Fruit fly (Drosophila melanogaster) whole organism, embryonic: ENCODE measurements around the gene scny.

Experiments
- B-H2 ChIP-seq: fragments of 200-800 bp; sonication (Bioruptor generic); optimal IDR thresholded peaks from 2 replicates; lab custom pipeline; 2018; ENCODE audit warnings: missing biosample characterization, mild to moderate bottlenecking, missing genetic modification characterization
- CG10147 ChIP-seq: fragments of 200-800 bp; sonication (Bioruptor generic); optimal IDR thresholded peaks from 2 replicates; lab custom pipeline; 2019; ENCODE audit warnings: missing biosample characterization, mild to moderate bottlenecking, missing genetic modification characterization, moderate library complexity
- CG11247 ChIP-seq: fragments of 200-800 bp; sonication (Bioruptor generic); IDR thresholded peaks from 2 replicates; pipeline ENCODE4 v1.3.6; 2022; ENCODE audit warnings: missing biosample characterization, missing genetic modification characterization
- CG11398 ChIP-seq: fragments of 200-800 bp; sonication (Bioruptor generic); optimal IDR thresholded peaks from 2 replicates; lab custom pipeline; 2016; ENCODE audit warnings: missing biosample characterization, missing genetic modification characterization
- CG13424 ChIP-seq: fragments of 200-800 bp; sonication (Bioruptor generic); optimal IDR thresholded peaks from 2 replicates; lab custom pipeline; 2019; ENCODE audit warnings: missing biosample characterization, mild to moderate bottlenecking, missing genetic modification characterization, moderate library complexity
- CG14965 ChIP-seq: fragments of 200-800 bp; sonication (Bioruptor generic); optimal IDR thresholded peaks from 2 replicates; lab custom pipeline; 2016; ENCODE audit warnings: missing biosample characterization, missing genetic modification characterization, borderline replicate concordance
- CG1603 ChIP-seq: fragments of 200-800 bp; sonication (Bioruptor generic); optimal IDR thresholded peaks from 2 replicates; lab custom pipeline; 2019; ENCODE audit warnings: missing biosample characterization, mild to moderate bottlenecking, missing genetic modification characterization, moderate library complexity
- CG1647 ChIP-seq: fragments of 200-800 bp; sonication (Bioruptor generic); optimal IDR thresholded peaks from 3 replicates; lab custom pipeline; 2016; ENCODE audit warnings: missing biosample characterization, missing genetic modification characterization
- CG16779 ChIP-seq: fragments of 200-800 bp; sonication (Bioruptor generic); IDR thresholded peaks from 2 replicates; pipeline ENCODE4 v1.3.6; 2022; ENCODE audit warnings: missing biosample characterization, missing genetic modification characterization
- CG17186 ChIP-seq: fragments of 200-800 bp; sonication (Bioruptor generic); optimal IDR thresholded peaks from 3 replicates; lab custom pipeline; 2017; ENCODE audit warnings: missing biosample characterization, missing genetic modification reagents, missing genetic modification characterization
- CG17912 ChIP-seq: fragments of 200-800 bp; sonication (Bioruptor generic); optimal IDR thresholded peaks from 2 replicates; lab custom pipeline; 2018; ENCODE audit warnings: missing biosample characterization, mild to moderate bottlenecking, missing genetic modification characterization
- CG1792 ChIP-seq: fragments of 200-800 bp; sonication (Bioruptor generic); optimal IDR thresholded peaks from 2 replicates; lab custom pipeline; 2016; ENCODE audit warnings: missing biosample characterization, missing genetic modification characterization
- CG18262 ChIP-seq: fragments of 200-800 bp; optimal IDR thresholded peaks from 3 replicates; lab custom pipeline; 2019; ENCODE audit warnings: missing biosample characterization, mild to moderate bottlenecking, missing genetic modification characterization, moderate library complexity
- CG1832 ChIP-seq: fragments of 200-800 bp; sonication (Bioruptor generic); optimal IDR thresholded peaks from 2 replicates; lab custom pipeline; 2017; ENCODE audit warnings: missing biosample characterization, mild to moderate bottlenecking, missing genetic modification characterization, inconsistent platforms
- CG18599 ChIP-seq: fragments of 200-800 bp; sonication (Bioruptor generic); optimal IDR thresholded peaks from 3 replicates; lab custom pipeline; 2017; ENCODE audit warnings: missing biosample characterization, missing genetic modification characterization, mild to moderate bottlenecking, moderate library complexity, missing genetic modification reagents
- CG2129 ChIP-seq: fragments of 200-800 bp; sonication (Bioruptor generic); IDR thresholded peaks from 2 replicates; pipeline ENCODE4 v1.3.6; 2022; ENCODE audit warnings: missing biosample characterization, missing genetic modification characterization; ENCODE audit not compliant: partially characterized antibody
- CG2712 ChIP-seq: fragments of 200-800 bp; optimal IDR thresholded peaks from 3 replicates; lab custom pipeline; 2019; ENCODE audit warnings: missing biosample characterization, mild to moderate bottlenecking, missing genetic modification characterization, moderate library complexity
- CG31441 ChIP-seq: fragments of 200-800 bp; sonication (Bioruptor generic); IDR thresholded peaks from 2 replicates; pipeline ENCODE4 v1.3.6; 2022; ENCODE audit warnings: missing biosample characterization, missing genetic modification characterization
- CG34376 ChIP-seq: fragments of 200-800 bp; sonication (Bioruptor generic); optimal IDR thresholded peaks from 2 replicates; lab custom pipeline; 2018; ENCODE audit warnings: missing biosample characterization, mild to moderate bottlenecking, missing genetic modification characterization
- CG43689 ChIP-seq: fragments of 200-800 bp; sonication (Bioruptor generic); IDR thresholded peaks from 2 replicates; pipeline ENCODE4 v1.3.6; 2022; ENCODE audit warnings: missing biosample characterization, missing genetic modification characterization
- CG4854 ChIP-seq: fragments of 200-800 bp; sonication (Bioruptor generic); optimal IDR thresholded peaks from 2 replicates; lab custom pipeline; 2016; ENCODE audit warnings: missing biosample characterization, missing genetic modification characterization, inconsistent platforms
- CG6272 ChIP-seq: fragments of 200-800 bp; sonication (Bioruptor generic); IDR thresholded peaks from 2 replicates; pipeline ENCODE4 v1.3.6; 2022; ENCODE audit warnings: missing biosample characterization, missing genetic modification characterization
- CG6654 ChIP-seq: fragments of 200-800 bp; sonication (Bioruptor generic); optimal IDR thresholded peaks from 2 replicates; lab custom pipeline; 2017; ENCODE audit warnings: missing biosample characterization, mild to moderate bottlenecking, missing genetic modification characterization
- CG7839 ChIP-seq: fragments of 200-800 bp; sonication (Bioruptor generic); optimal IDR thresholded peaks from 3 replicates; lab custom pipeline; 2018; ENCODE audit warnings: missing biosample characterization, mild to moderate bottlenecking, missing genetic modification characterization, moderate library complexity
- CG8765 ChIP-seq: fragments of 200-800 bp; sonication (Bioruptor generic); IDR thresholded peaks from 2 replicates; pipeline ENCODE4 v1.3.6; 2022; ENCODE audit warnings: missing biosample characterization, missing genetic modification characterization
- CG8944 ChIP-seq: fragments of 200-800 bp; sonication (Bioruptor generic); optimal IDR thresholded peaks from 3 replicates; lab custom pipeline; 2016; ENCODE audit warnings: missing biosample characterization, missing genetic modification characterization
- CG9876 ChIP-seq: fragments of 200-800 bp; sonication (Bioruptor generic); optimal IDR thresholded peaks from 2 replicates; lab custom pipeline; 2016; ENCODE audit warnings: missing biosample characterization, missing genetic modification characterization
- HLH54F ChIP-seq: fragments of 200-800 bp; sonication (Bioruptor generic); optimal IDR thresholded peaks from 3 replicates; lab custom pipeline; 2016; ENCODE audit warnings: missing biosample characterization, missing genetic modification characterization
- HmgD ChIP-seq: fragments of 200-800 bp; sonication (Bioruptor generic); optimal IDR thresholded peaks from 3 replicates; lab custom pipeline; 2016; ENCODE audit warnings: missing biosample characterization, missing genetic modification characterization
- MBD-R2 ChIP-seq: fragments of 200-800 bp; sonication (Bioruptor generic); IDR thresholded peaks from 2 replicates; pipeline ENCODE4 v1.3.6; 2022; ENCODE audit warnings: missing biosample characterization, missing genetic modification characterization
- Oli ChIP-seq: fragments of 200-800 bp; sonication (Bioruptor generic); optimal IDR thresholded peaks from 2 replicates; lab custom pipeline; 2018; ENCODE audit warnings: missing biosample characterization, mild to moderate bottlenecking, missing genetic modification characterization, moderate library complexity
- Pdp1 ChIP-seq, 2 experiments: fragments of 200-800 bp; sonication (Bioruptor generic); optimal IDR thresholded peaks; 3 replicates each; lab custom pipeline; 2016; ENCODE audit warnings: missing biosample characterization in 2 of 2, missing genetic modification characterization in 2 of 2, mild to moderate bottlenecking in 1 of 2, moderate library complexity in 1 of 2
- Usf ChIP-seq: fragments of 200-800 bp; sonication (Bioruptor generic); optimal IDR thresholded peaks from 2 replicates; lab custom pipeline; 2017; ENCODE audit warnings: missing genotype, missing biosample characterization, missing genetic modification characterization
- YL-1 ChIP-seq: fragments of 200-800 bp; sonication (Bioruptor generic); optimal IDR thresholded peaks from 3 replicates; lab custom pipeline; 2017; ENCODE audit warnings: missing biosample characterization, mild to moderate bottlenecking, missing genetic modification characterization
- ap ChIP-seq: fragments of 200-800 bp; sonication (Bioruptor generic); IDR thresholded peaks from 2 replicates; pipeline ENCODE4 v1.3.6; 2022; ENCODE audit warnings: missing biosample characterization, missing genetic modification characterization
- bcd ChIP-seq: fragments of 200-800 bp; sonication (Bioruptor generic); optimal IDR thresholded peaks from 2 replicates; lab custom pipeline; 2017; ENCODE audit warnings: missing biosample characterization, mild to moderate bottlenecking, missing genetic modification characterization
- btn ChIP-seq: fragments of 200-800 bp; sonication (Bioruptor generic); optimal IDR thresholded peaks from 2 replicates; lab custom pipeline; 2016; ENCODE audit warnings: missing biosample characterization, missing genetic modification characterization
- fd64A ChIP-seq: fragments of 200-800 bp; sonication (Bioruptor generic); optimal IDR thresholded peaks from 3 replicates; lab custom pipeline; 2018; ENCODE audit warnings: missing biosample characterization, mild to moderate bottlenecking, missing genetic modification characterization
- ken ChIP-seq: fragments of 200-800 bp; sonication (Bioruptor generic); IDR thresholded peaks from 3 replicates; pipeline ENCODE4 v1.3.6; 2022; ENCODE audit warnings: missing biosample characterization, missing genetic modification characterization
- pum ChIP-seq: fragments of 200-800 bp; sonication (Bioruptor generic); optimal IDR thresholded peaks from 2 replicates; lab custom pipeline; 2016; ENCODE audit warnings: missing biosample characterization, missing genetic modification characterization
- row ChIP-seq: fragments of 200-800 bp; sonication (Bioruptor generic); IDR thresholded peaks from 3 replicates; pipeline ENCODE4 v1.3.6; 2022; ENCODE audit warnings: missing biosample characterization, missing genetic modification characterization
- salm ChIP-seq: fragments of 200-800 bp; sonication (Bioruptor generic); optimal IDR thresholded peaks from 2 replicates; lab custom pipeline; 2018; ENCODE audit warnings: missing biosample characterization, mild to moderate bottlenecking, missing genetic modification characterization
- schlank ChIP-seq: fragments of 200-800 bp; sonication (Bioruptor generic); optimal IDR thresholded peaks from 2 replicates; lab custom pipeline; 2018; ENCODE audit warnings: missing biosample characterization, mild to moderate bottlenecking, missing genetic modification characterization
- so ChIP-seq: fragments of 200-800 bp; sonication (Bioruptor generic); IDR thresholded peaks from 3 replicates; pipeline ENCODE4 v1.3.6; 2022; ENCODE audit warnings: missing biosample characterization, missing genetic modification characterization
- ssp ChIP-seq: fragments of 200-800 bp; sonication (Bioruptor generic); IDR thresholded peaks from 2 replicates; pipeline ENCODE4 v1.3.6; 2022; ENCODE audit warnings: missing biosample characterization, missing genetic modification characterization
- sug ChIP-seq: fragments of 200-800 bp; optimal IDR thresholded peaks from 2 replicates; lab custom pipeline; 2019; ENCODE audit warnings: missing biosample characterization, mild to moderate bottlenecking, missing genetic modification characterization, moderate library complexity
- unpg ChIP-seq: fragments of 200-800 bp; sonication (Bioruptor generic); optimal IDR thresholded peaks from 3 replicates; lab custom pipeline; 2018; ENCODE audit warnings: missing biosample characterization, mild to moderate bottlenecking, missing genetic modification characterization, moderate library complexity
- usp ChIP-seq: fragments of >200 bp; optimal IDR thresholded peaks from 2 replicates; lab custom pipeline; 2017; ENCODE audit warnings: missing biosample characterization, missing genetic modification characterization
- wdn ChIP-seq: fragments of 200-800 bp; sonication (Bioruptor generic); IDR thresholded peaks from 2 replicates; pipeline ENCODE4 v1.3.6; 2022; ENCODE audit warnings: missing biosample characterization, missing genetic modification characterization
- zf30C ChIP-seq: fragments of 200-800 bp; sonication (Bioruptor generic); optimal IDR thresholded peaks from 3 replicates; lab custom pipeline; 2018; ENCODE audit warnings: missing biosample characterization, mild to moderate bottlenecking, missing genetic modification characterization

The scny gene

dm6 chr3L:5823763-5824445 is 55.1 kb downstream of the scny start (continued):
- TF ChIP-seq CG43689 (GFP tag; lab: Robert Waterston, UW): no peak
- TF ChIP-seq CG8765 (GFP tag; lab: Robert Waterston, UW): no peak
- TF ChIP-seq MBD-R2 (GFP tag; lab: Robert Waterston, UW): no peak
- TF ChIP-seq CG2129: no peak
- peak; percentile 75 for TF ChIP-seq pum (GFP tag; lab: Kevin White, UChicago)
- peak; percentile 65 for TF ChIP-seq CG7839 (tag; lab: Kevin White, UChicago)
- peak; percentile 83 for TF ChIP-seq CG4854
- TF ChIP-seq CG13424: peak; percentile 68
- TF ChIP-seq Pdp1 (GFP tag; optimal IDR thresholded peaks at IDR 0.05; lab: Kevin White, UChicago): peak; percentile 51 to 81
- TF ChIP-seq so: 0 out of 3 replicates have a peak, but pooled peaks have one; percentile 56
- TF ChIP-seq sug (tag; lab: Kevin White, UChicago): peak; percentile 14
- TF ChIP-seq btn: peak; percentile 90
- TF ChIP-seq CG6654 (GFP tag; lab: Kevin White, UChicago): peak; percentile 56
- peak; percentile 73 for TF ChIP-seq CG10147 (GFP tag; lab: Kevin White, UChicago)
- no peak for TF ChIP-seq CG16779 (GFP tag; lab: Robert Waterston, UW)
- TF ChIP-seq ken (GFP tag; lab: Robert Waterston, UW): peak; percentile 59
- TF ChIP-seq CG11247: peak; percentile 69
- no peak for TF ChIP-seq usp (GFP tag; lab: Kevin White, UChicago)
- peak; percentile 90 for TF ChIP-seq CG17186
- no peak for TF ChIP-seq CG6272 (GFP tag; lab: Robert Waterston, UW)
- TF ChIP-seq unpg (GFP tag; lab: Kevin White, UChicago): peak; percentile 81
- TF ChIP-seq CG31441 (GFP tag; lab: Robert Waterston, UW): peak; percentile 87
- peak; percentile 94 for TF ChIP-seq CG1603
- TF ChIP-seq ssp (GFP tag; lab: Robert Waterston, UW): 0 out of 2 replicates have a peak, but pooled peaks have one; percentile 19
- peak; percentile 81 for TF ChIP-seq CG18262
- TF ChIP-seq bcd (GFP tag; lab: Kevin White, UChicago): peak; percentile 78
- no peak for TF ChIP-seq CG1832
- TF ChIP-seq CG1792 (GFP tag; lab: Kevin White, UChicago): peak; percentile 84
- TF ChIP-seq fd64A (GFP tag; lab: Kevin White, UChicago): peak; percentile 96
- TF ChIP-seq ap (GFP tag; lab: Robert Waterston, UW): peak; percentile 40
- TF ChIP-seq CG18599 (GFP tag; lab: Kevin White, UChicago): peak; percentile 82
- TF ChIP-seq CG14965 (GFP tag; lab: Kevin White, UChicago): peak; percentile 82
- TF ChIP-seq Usf (GFP tag; lab: Kevin White, UChicago): peak; percentile 66
- peak; percentile 80 for TF ChIP-seq CG9876
- TF ChIP-seq YL-1 (GFP tag; lab: Kevin White, UChicago): peak; percentile 77
- TF ChIP-seq CG34376 (GFP tag; lab: Kevin White, UChicago): no peak
- peak; percentile 57 for TF ChIP-seq HLH54F
- TF ChIP-seq CG17912 (GFP tag; lab: Kevin White, UChicago): peak; percentile 80
- no peak for TF ChIP-seq wdn
- TF ChIP-seq CG1647 (GFP tag; lab: Kevin White, UChicago): peak; percentile 78
- peak; percentile 80 for TF ChIP-seq CG8944 (GFP tag; lab: Kevin White, UChicago)
- TF ChIP-seq row: peak; percentile 36; the same call in 1 of the 3 replicates
- peak; percentile 93 for TF ChIP-seq CG11398 (GFP tag; lab: Kevin White, UChicago)
- peak; percentile 34 for TF ChIP-seq schlank (tag; lab: Kevin White, UChicago)
- TF ChIP-seq zf30C (GFP tag; lab: Kevin White, UChicago): peak; percentile 71
- peak; percentile 55 for TF ChIP-seq HmgD (GFP tag; lab: Kevin White, UChicago)
- peak; percentile 67 for TF ChIP-seq Oli (tag; lab: Kevin White, UChicago)
- no peak for TF ChIP-seq B-H2 (GFP tag; lab: Kevin White, UChicago)
- peak; percentile 74 for TF ChIP-seq salm (tag; lab: Kevin White, UChicago)
- TF ChIP-seq CG2712: peak; percentile 84
